Worm (Caenorhabditis elegans): ENCODE measurements around the gene larp-1.

DNA sequence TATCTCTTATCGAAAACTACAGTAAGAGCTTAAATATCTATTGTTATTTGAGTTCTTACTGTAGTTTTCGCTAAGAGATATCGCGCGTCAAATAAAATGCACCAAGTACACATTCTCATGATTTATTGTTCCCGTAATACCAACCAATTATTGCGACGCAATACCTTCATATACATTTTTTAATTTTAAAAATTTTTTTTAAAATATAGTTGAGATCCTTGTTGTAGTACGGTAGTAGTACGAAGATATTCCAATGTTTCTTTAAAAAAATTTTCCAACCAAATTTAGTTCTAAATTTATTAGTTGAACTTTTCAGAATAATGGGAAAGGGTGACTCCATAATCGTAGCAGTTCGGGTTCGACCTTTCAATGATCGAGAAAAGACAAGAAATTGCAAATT lies 13.2 kb upstream of the larp-1 start, which contains the start of gene klp-6:
- TF ChIP-seq mdl-1 (tag; optimal IDR thresholded peaks at IDR 0.05) (no peak), daf-8 (GFP tag; IDR thresholded peaks at IDR 0.05) (no peak), lin-15B (tag; optimal IDR thresholded peaks at IDR 0.05) (no peak), T26A8.4 (GFP tag; IDR thresholded peaks at IDR 0.05) (no peak), nhr-42 (GFP tag; IDR thresholded peaks at IDR 0.05) (no peak), lir-3 (tag; optimal IDR thresholded peaks at IDR 0.05) (no peak), unc-39 (tag; optimal IDR thresholded peaks at IDR 0.05) (no peak), ceh-82 (tag; optimal IDR thresholded peaks at IDR 0.05) (no peak)
